Worm (Caenorhabditis elegans) whole organism, late embryonic: ENCODE measurements around the gene coq-6.

Experiments used
- C08G9.2 ChIP-seq: sonication (generic microtip); optimal IDR thresholded peaks from 2 replicates; lab custom pipeline; 2016; ENCODE audit warnings: mild to moderate bottlenecking, missing genetic modification characterization, moderate library complexity, missing compliant biosample characterization
- Y22D7AL.16 ChIP-seq: sonication (generic microtip); optimal IDR thresholded peaks from 2 replicates; lab custom pipeline; 2016; ENCODE audit warnings: missing genetic modification characterization, missing compliant biosample characterization
- ahr-1 ChIP-seq: sonication (generic microtip); optimal IDR thresholded peaks from 2 replicates; lab custom pipeline; 2016; ENCODE audit warnings: missing genetic modification characterization, missing compliant biosample characterization
- ama-1 ChIP-seq: fragments of 150-350 bp; optimal IDR thresholded peaks from 2 replicates; lab custom pipeline; 2014
- ceh-2 ChIP-seq: sonication (generic microtip); optimal IDR thresholded peaks from 2 replicates; lab custom pipeline; 2016; ENCODE audit warnings: missing genotype, missing genetic modification characterization, missing compliant biosample characterization
- ceh-24 ChIP-seq: sonication (generic microtip); optimal IDR thresholded peaks from 2 replicates; lab custom pipeline; 2016; ENCODE audit warnings: mild to moderate bottlenecking, missing genetic modification characterization, missing compliant biosample characterization
- ceh-31 ChIP-seq: sonication (generic microtip); optimal IDR thresholded peaks from 2 replicates; lab custom pipeline; 2016; ENCODE audit warnings: missing genetic modification characterization, missing compliant biosample characterization
- ceh-48 ChIP-seq: sonication (generic microtip); optimal IDR thresholded peaks from 2 replicates; lab custom pipeline; 2016; ENCODE audit warnings: missing genetic modification characterization, inconsistent platforms, missing compliant biosample characterization
- ceh-9 ChIP-seq: sonication (generic microtip); optimal IDR thresholded peaks from 2 replicates; lab custom pipeline; 2016; ENCODE audit warnings: mild to moderate bottlenecking, missing genetic modification characterization, inconsistent platforms, missing compliant biosample characterization
- che-1 ChIP-seq: sonication (generic microtip); optimal IDR thresholded peaks from 2 replicates; lab custom pipeline; 2016; ENCODE audit warnings: mild to moderate bottlenecking, missing genetic modification characterization, missing compliant biosample characterization
- dmd-4 ChIP-seq: sonication (generic microtip); optimal IDR thresholded peaks from 2 replicates; lab custom pipeline; 2016; ENCODE audit warnings: borderline replicate concordance, missing genetic modification characterization, missing compliant biosample characterization
- dve-1 ChIP-seq: sonication (generic microtip); optimal IDR thresholded peaks from 2 replicates; lab custom pipeline; 2017; ENCODE audit warnings: antibody characterized with exemption, mild to moderate bottlenecking, missing genetic modification characterization, missing compliant biosample characterization
- elt-2 ChIP-seq: sonication (generic microtip); optimal IDR thresholded peaks from 2 replicates; lab custom pipeline; 2016; ENCODE audit warnings: missing genetic modification reagents, missing genetic modification characterization, missing compliant biosample characterization
- fkh-10 ChIP-seq: fragments of 150-350 bp; optimal IDR thresholded peaks from 2 replicates; lab custom pipeline; 2014; ENCODE audit warnings: missing biosample characterization, missing genetic modification reagents, missing genetic modification characterization
- fkh-6 ChIP-seq: sonication (generic microtip); optimal IDR thresholded peaks from 2 replicates; lab custom pipeline; 2016; ENCODE audit warnings: missing genetic modification characterization, missing compliant biosample characterization
- gmeb-2 ChIP-seq: sonication (generic microtip); optimal IDR thresholded peaks from 2 replicates; lab custom pipeline; 2016; ENCODE audit warnings: missing genetic modification characterization, inconsistent platforms, missing compliant biosample characterization
- hlh-15 ChIP-seq: sonication (generic microtip); optimal IDR thresholded peaks from 2 replicates; lab custom pipeline; 2016; ENCODE audit warnings: missing genetic modification characterization, missing compliant biosample characterization
- lim-6 ChIP-seq: sonication (generic microtip); optimal IDR thresholded peaks from 2 replicates; lab custom pipeline; 2016; ENCODE audit warnings: missing genetic modification characterization, missing compliant biosample characterization
- lin-11 ChIP-seq: fragments of 200-800 bp; sonication (Bioruptor generic); optimal IDR thresholded peaks from 2 replicates; lab custom pipeline; 2018; ENCODE audit warnings: mild to moderate bottlenecking, missing genetic modification characterization, missing compliant biosample characterization
- madf-2 ChIP-seq: sonication (generic microtip); optimal IDR thresholded peaks from 2 replicates; lab custom pipeline; 2017; ENCODE audit warnings: missing genetic modification characterization, missing compliant biosample characterization
- mec-3 ChIP-seq: sonication (generic microtip); optimal IDR thresholded peaks from 2 replicates; lab custom pipeline; 2016; ENCODE audit warnings: borderline replicate concordance, missing genetic modification characterization, missing compliant biosample characterization
- nfya-1 ChIP-seq: sonication (generic microtip); optimal IDR thresholded peaks from 2 replicates; lab custom pipeline; 2017; ENCODE audit warnings: missing genetic modification characterization, mild to moderate bottlenecking, missing compliant biosample characterization, antibody characterized with exemption, moderate library complexity
- nhr-11 ChIP-seq: fragments of 150-350 bp; optimal IDR thresholded peaks from 2 replicates; lab custom pipeline; 2014; ENCODE audit warnings: missing biosample characterization, missing genetic modification characterization
- pax-1 ChIP-seq: fragments of 150-350 bp; optimal IDR thresholded peaks from 2 replicates; lab custom pipeline; 2014; ENCODE audit warnings: missing biosample characterization, missing genetic modification characterization
- pqm-1 ChIP-seq: sonication (generic microtip); optimal IDR thresholded peaks from 2 replicates; lab custom pipeline; 2016; ENCODE audit warnings: missing genetic modification characterization, missing compliant biosample characterization
- pros-1 ChIP-seq: fragments of 150-350 bp; optimal IDR thresholded peaks from 2 replicates; lab custom pipeline; 2014; ENCODE audit warnings: missing biosample characterization, missing genetic modification reagents, missing genetic modification characterization
- ref-2 ChIP-seq: sonication (generic microtip); optimal IDR thresholded peaks from 2 replicates; lab custom pipeline; 2016; ENCODE audit warnings: missing genetic modification characterization, missing compliant biosample characterization
- rnt-1 ChIP-seq: sonication (generic microtip); optimal IDR thresholded peaks from 2 replicates; lab custom pipeline; 2016; ENCODE audit warnings: missing genetic modification characterization, missing compliant biosample characterization
- sox-2 ChIP-seq: fragments of 200-800 bp; sonication (Bioruptor generic); IDR thresholded peaks from 2 replicates; pipeline ENCODE4 v1.3.6; 2022; ENCODE audit warnings: missing genetic modification reagents, missing genetic modification characterization, missing compliant biosample characterization
- sox-4 ChIP-seq: sonication (generic microtip); optimal IDR thresholded peaks from 2 replicates; lab custom pipeline; 2017; ENCODE audit warnings: mild to moderate bottlenecking, missing genetic modification characterization, inconsistent platforms, missing compliant biosample characterization
- syd-9 ChIP-seq: sonication (generic microtip); optimal IDR thresholded peaks from 2 replicates; lab custom pipeline; 2016; ENCODE audit warnings: mild to moderate bottlenecking, missing genetic modification characterization, moderate library complexity, missing compliant biosample characterization
- tbx-7 ChIP-seq: sonication (generic microtip); optimal IDR thresholded peaks from 2 replicates; lab custom pipeline; 2016; ENCODE audit warnings: missing genotype, missing genetic modification characterization, missing compliant biosample characterization
- ttx-3 ChIP-seq: sonication (generic microtip); optimal IDR thresholded peaks from 2 replicates; lab custom pipeline; 2016; ENCODE audit warnings: missing genetic modification reagents, missing genetic modification characterization, missing compliant biosample characterization
- unc-42 ChIP-seq: sonication (generic microtip); optimal IDR thresholded peaks from 2 replicates; lab custom pipeline; 2016; ENCODE audit warnings: missing genotype, missing genetic modification characterization, missing compliant biosample characterization
- unc-86 ChIP-seq: sonication (generic microtip); optimal IDR thresholded peaks from 2 replicates; lab custom pipeline; 2016; ENCODE audit warnings: missing genetic modification characterization, missing compliant biosample characterization
- ztf-16 ChIP-seq: sonication (generic microtip); optimal IDR thresholded peaks from 2 replicates; lab custom pipeline; 2017; ENCODE audit warnings: missing genetic modification characterization, missing compliant biosample characterization

The coq-6 gene

ce11 chrV:9352947-9353346 is 16.4 kb downstream of the coq-6 start, which contains the start of gene srx-46:
srx-46 (plus strand) TSS chrV:9353247.
- TF ChIP-seq che-1 (tag; lab: Kevin White, UChicago) = no peak
- TF ChIP-seq elt-2 (tag; lab: Kevin White, UChicago) = no peak
- TF ChIP-seq tbx-7 (tag; lab: Kevin White, UChicago) = no peak
- no peak for TF ChIP-seq nhr-11 (tag; lab: Kevin White, UChicago)
- TF ChIP-seq hlh-15 (tag; lab: Kevin White, UChicago) = no peak
- TF ChIP-seq Y22D7AL.16 (tag; lab: Kevin White, UChicago) = no peak
- TF ChIP-seq mec-3 (tag; lab: Kevin White, UChicago) = no peak
- no peak for TF ChIP-seq unc-86 (tag; lab: Kevin White, UChicago)
- TF ChIP-seq ceh-24 (tag; lab: Kevin White, UChicago) = no peak
- TF ChIP-seq lim-6 (tag; lab: Kevin White, UChicago) = no peak
- TF ChIP-seq ama-1 = no peak
- TF ChIP-seq ttx-3 (tag; lab: Kevin White, UChicago) = no peak
- TF ChIP-seq ref-2 (tag; lab: Kevin White, UChicago) = no peak
- TF ChIP-seq fkh-6 (tag; lab: Kevin White, UChicago) = no peak
- TF ChIP-seq syd-9 = no peak
- no peak for TF ChIP-seq pros-1 (tag; lab: Kevin White, UChicago)
- TF ChIP-seq, all 69 proteins: peak for 0

- TF ChIP-seq unc-86 (tag; lab: Kevin White, UChicago) = no peak
- no peak for TF ChIP-seq syd-9
- no peak for TF ChIP-seq ceh-9 (tag; lab: Kevin White, UChicago)
- TF ChIP-seq dmd-4 (tag; lab: Kevin White, UChicago) = no peak
- TF ChIP-seq sox-4 (tag; lab: Kevin White, UChicago) = no peak
- TF ChIP-seq nhr-11 (tag; lab: Kevin White, UChicago) = no peak
- TF ChIP-seq fkh-10 (GFP tag; lab: Kevin White, UChicago) = no peak
- TF ChIP-seq ahr-1 = no peak
- TF ChIP-seq nfya-1 (tag; lab: Kevin White, UChicago) = no peak
- no peak for TF ChIP-seq C08G9.2
- TF ChIP-seq ceh-2 (tag; lab: Kevin White, UChicago) = no peak
Observed at ce11 chrV:9355371-9355770, 18.8 kb downstream of the coq-6 start, which contains the start of gene ttr-40. ttr-40 (minus strand) TSS chrV:9355471.

ce11 chrV:9356345-9356744 is 19.8 kb downstream of the coq-6 start, which contains the start of gene ttr-49:
ttr-49 (minus strand) TSS chrV:9356515.
- TF ChIP-seq rnt-1 (tag; lab: Kevin White, UChicago) = no peak
- TF ChIP-seq pqm-1 (tag; lab: Kevin White, UChicago) = no peak
- TF ChIP-seq gmeb-2 (tag; lab: Kevin White, UChicago) = no peak

ce11 chrV:9359674-9360073 is 23.1 kb downstream of the coq-6 start, which contains the start of gene gpa-3:
gpa-3 (minus strand) TSS chrV:9359774.
- no peak for TF ChIP-seq ceh-31 (tag; lab: Kevin White, UChicago)
- TF ChIP-seq mec-3 (tag; lab: Kevin White, UChicago) = no peak
- TF ChIP-seq pax-1 (tag; lab: Kevin White, UChicago) = no peak
- no peak for TF ChIP-seq lin-11 (tag; lab: Kevin White, UChicago)
- no peak for TF ChIP-seq unc-42 (tag; lab: Kevin White, UChicago)
- TF ChIP-seq elt-2 (tag; lab: Kevin White, UChicago) = no peak
- TF ChIP-seq sox-2 = no peak
- no peak for TF ChIP-seq fkh-6 (tag; lab: Kevin White, UChicago)
- TF ChIP-seq ahr-1 = no peak
- TF ChIP-seq Y22D7AL.16 (tag; lab: Kevin White, UChicago) = no peak
- TF ChIP-seq fkh-10 (GFP tag; lab: Kevin White, UChicago) = no peak
- no peak for TF ChIP-seq dve-1 (tag; lab: Kevin White, UChicago)
- no peak for TF ChIP-seq gmeb-2 (tag; lab: Kevin White, UChicago)
- no peak for TF ChIP-seq ref-2 (tag; lab: Kevin White, UChicago)
- TF ChIP-seq madf-2 = no peak
- TF ChIP-seq ceh-24 (tag; lab: Kevin White, UChicago) = no peak
- no peak for TF ChIP-seq ztf-16 (tag; lab: Kevin White, UChicago)
- no peak for TF ChIP-seq ceh-48 (tag; lab: Kevin White, UChicago)
